Fruit fly (Drosophila melanogaster) whole organism, embryonic: ENCODE results near the gene da.

Experiments
- Atf-2 ChIP-seq: fragments of 200-800 bp; sonication (Bioruptor generic); optimal IDR thresholded peaks from 2 replicates; lab custom pipeline; 2016; ENCODE audit warnings: missing biosample characterization, missing genetic modification characterization
- Atf3 ChIP-seq: fragments of 200-800 bp; sonication (Bioruptor generic); optimal IDR thresholded peaks from 3 replicates; lab custom pipeline; 2016; ENCODE audit warnings: missing biosample characterization, missing genetic modification characterization
- Awh ChIP-seq: fragments of 200-800 bp; sonication (Bioruptor generic); IDR thresholded peaks from 2 replicates; pipeline ENCODE4, ENCODE4 v1.3.6; 2022; ENCODE audit warnings: missing biosample characterization, missing genetic modification characterization
- Bgb ChIP-seq: fragments of 200-800 bp; sonication (Bioruptor generic); IDR thresholded peaks from 2 replicates; pipeline ENCODE4 v1.3.6; 2022; ENCODE audit warnings: missing biosample characterization, missing genetic modification characterization; ENCODE audit not compliant: partially characterized antibody
- Bteb2 ChIP-seq: fragments of 200-800 bp; sonication (Bioruptor generic); optimal IDR thresholded peaks from 2 replicates; lab custom pipeline; 2016; ENCODE audit warnings: missing biosample characterization, missing genetic modification characterization
- CG12659 ChIP-seq: fragments of 200-800 bp; sonication (Bioruptor generic); optimal IDR thresholded peaks from 3 replicates; lab custom pipeline; 2017; ENCODE audit warnings: mild to moderate bottlenecking, missing biosample characterization, missing genetic modification reagents, missing genetic modification characterization
- CG13296 ChIP-seq: fragments of 200-800 bp; sonication (Bioruptor generic); optimal IDR thresholded peaks from 3 replicates; lab custom pipeline; 2018; ENCODE audit warnings: missing biosample characterization, mild to moderate bottlenecking, missing genetic modification characterization
- CG15696 ChIP-seq: fragments of 200-800 bp; sonication (Bioruptor generic); optimal IDR thresholded peaks from 2 replicates; lab custom pipeline; 2019; ENCODE audit warnings: missing biosample characterization, mild to moderate bottlenecking, missing genetic modification characterization, moderate library complexity
- CG1647 ChIP-seq: fragments of 200-800 bp; sonication (Bioruptor generic); optimal IDR thresholded peaks from 3 replicates; lab custom pipeline; 2016; ENCODE audit warnings: missing biosample characterization, missing genetic modification characterization
- CG16813 ChIP-seq: fragments of 200-800 bp; sonication (Bioruptor generic); IDR thresholded peaks from 3 replicates; pipeline ENCODE4 v1.3.6; 2022; ENCODE audit warnings: missing biosample characterization, missing genetic modification characterization; ENCODE audit not compliant: partially characterized antibody
- CG31388 ChIP-seq: fragments of 200-800 bp; sonication (Bioruptor generic); optimal IDR thresholded peaks from 2 replicates; lab custom pipeline; 2016; ENCODE audit warnings: missing biosample characterization, missing genetic modification characterization
- CG3163 ChIP-seq: fragments of 200-800 bp; sonication (Bioruptor generic); optimal IDR thresholded peaks from 3 replicates; lab custom pipeline; 2016; ENCODE audit warnings: missing biosample characterization, missing genetic modification characterization
- CG32767 ChIP-seq: fragments of 200-800 bp; sonication (Bioruptor generic); IDR thresholded peaks from 2 replicates; pipeline ENCODE4 v1.3.6; 2022; ENCODE audit warnings: missing biosample characterization, missing genetic modification characterization
- CG4617 ChIP-seq: fragments of 200-800 bp; sonication (Bioruptor generic); optimal IDR thresholded peaks from 3 replicates; lab custom pipeline; 2016; ENCODE audit warnings: missing biosample characterization, missing genetic modification characterization, borderline replicate concordance
- CG6254 ChIP-seq: fragments of 200-800 bp; sonication (Bioruptor generic); optimal IDR thresholded peaks from 3 replicates; lab custom pipeline; 2017; ENCODE audit warnings: mild to moderate bottlenecking, missing biosample characterization, missing genetic modification reagents, missing genetic modification characterization
- CG6689 ChIP-seq: fragments of 200-800 bp; sonication (Bioruptor generic); IDR thresholded peaks from 2 replicates; pipeline ENCODE4 v1.3.6; 2022; ENCODE audit warnings: missing biosample characterization, missing genetic modification characterization
- CG6813 ChIP-seq: fragments of 200-800 bp; sonication (Bioruptor generic); optimal IDR thresholded peaks from 2 replicates; lab custom pipeline; 2017; ENCODE audit warnings: missing biosample characterization, missing genetic modification characterization, mild to moderate bottlenecking, moderate library complexity, missing genetic modification reagents
- CG8944 ChIP-seq: fragments of 200-800 bp; sonication (Bioruptor generic); optimal IDR thresholded peaks from 3 replicates; lab custom pipeline; 2016; ENCODE audit warnings: missing biosample characterization, missing genetic modification characterization
- CG9727 ChIP-seq: fragments of 200-800 bp; sonication (Bioruptor generic); optimal IDR thresholded peaks from 3 replicates; lab custom pipeline; 2017; ENCODE audit warnings: missing biosample characterization, mild to moderate bottlenecking, missing genetic modification characterization
- CG9876 ChIP-seq: fragments of 200-800 bp; sonication (Bioruptor generic); optimal IDR thresholded peaks from 2 replicates; lab custom pipeline; 2016; ENCODE audit warnings: missing biosample characterization, missing genetic modification characterization
- CkIIα-i1 ChIP-seq: fragments of 200-800 bp; sonication (Bioruptor generic); IDR thresholded peaks from 2 replicates; pipeline ENCODE4 v1.3.6; 2022; ENCODE audit warnings: missing biosample characterization, missing genetic modification characterization
- Dip3 ChIP-seq: fragments of 200-800 bp; sonication (Bioruptor generic); optimal IDR thresholded peaks from 3 replicates; lab custom pipeline; 2016; ENCODE audit warnings: missing biosample characterization, missing genetic modification characterization
- Elba2 ChIP-seq: fragments of 200-800 bp; sonication (Bioruptor generic); optimal IDR thresholded peaks from 3 replicates; lab custom pipeline; 2016; ENCODE audit warnings: missing biosample characterization, missing genetic modification characterization
- Fer1 ChIP-seq: fragments of 200-800 bp; sonication (Bioruptor generic); optimal IDR thresholded peaks from 2 replicates; lab custom pipeline; 2017; ENCODE audit warnings: missing biosample characterization, mild to moderate bottlenecking, missing genetic modification characterization
- H15 ChIP-seq: fragments of 200-800 bp; sonication (Bioruptor generic); IDR thresholded peaks from 3 replicates; pipeline ENCODE4 v1.3.6; 2022; ENCODE audit warnings: missing biosample characterization, missing genetic modification characterization
- Lhr ChIP-seq: fragments of 200-800 bp; sonication (Bioruptor generic); optimal IDR thresholded peaks from 3 replicates; lab custom pipeline; 2017; ENCODE audit warnings: mild to moderate bottlenecking, missing biosample characterization, missing genetic modification reagents, missing genetic modification characterization
- Nf-YC ChIP-seq: fragments of 200-800 bp; optimal IDR thresholded peaks from 3 replicates; lab custom pipeline; 2019; ENCODE audit warnings: missing biosample characterization, mild to moderate bottlenecking, missing genetic modification characterization, moderate library complexity
- Rx ChIP-seq: fragments of 200-800 bp; sonication (Bioruptor generic); IDR thresholded peaks from 2 replicates; pipeline ENCODE4 v1.3.6; 2022; ENCODE audit warnings: missing biosample characterization, missing genetic modification characterization
- Stat92E ChIP-seq, 3 experiments: fragments of >200 bp in 2 of 3; fragments of 200-800 bp in 1 of 3; sonication (Bioruptor generic) in 1 of 3; optimal IDR thresholded peaks; 2 replicates each; lab custom pipeline; 2017 to 2019; ENCODE audit warnings: missing biosample characterization in 3 of 3, missing genetic modification characterization in 3 of 3, mild to moderate bottlenecking in 1 of 3, moderate library complexity in 1 of 3
- YL-1 ChIP-seq: fragments of 200-800 bp; sonication (Bioruptor generic); optimal IDR thresholded peaks from 3 replicates; lab custom pipeline; 2017; ENCODE audit warnings: missing biosample characterization, mild to moderate bottlenecking, missing genetic modification characterization
- ap ChIP-seq: fragments of 200-800 bp; sonication (Bioruptor generic); IDR thresholded peaks from 2 replicates; pipeline ENCODE4 v1.3.6; 2022; ENCODE audit warnings: missing biosample characterization, missing genetic modification characterization
- ase ChIP-seq: fragments of 200-800 bp; sonication (Bioruptor generic); IDR thresholded peaks from 3 replicates; pipeline ENCODE4 v1.3.6; 2022; ENCODE audit warnings: missing biosample characterization, missing genetic modification characterization
- ash1 ChIP-seq: fragments of 200-800 bp; sonication (Bioruptor generic); optimal IDR thresholded peaks from 2 replicates; lab custom pipeline; 2018; ENCODE audit warnings: missing biosample characterization, mild to moderate bottlenecking, missing genetic modification characterization
- dati ChIP-seq: fragments of 200-800 bp; sonication (Bioruptor generic); IDR thresholded peaks from 2 replicates; pipeline ENCODE4 v1.3.6; 2022; ENCODE audit warnings: missing biosample characterization, missing genetic modification characterization
- eve ChIP-seq, 2 experiments: fragments of >200 bp; optimal IDR thresholded peaks; 2 replicates each; lab custom pipeline; 2017; ENCODE audit warnings: missing biosample characterization in 2 of 2, missing genetic modification characterization in 2 of 2
- fd102C ChIP-seq: fragments of 200-800 bp; sonication (Bioruptor generic); optimal IDR thresholded peaks from 2 replicates; lab custom pipeline; 2018; ENCODE audit warnings: missing biosample characterization, mild to moderate bottlenecking, missing genetic modification characterization, moderate library complexity
- kay ChIP-seq: fragments of 200-800 bp; sonication (Bioruptor generic); optimal IDR thresholded peaks from 2 replicates; lab custom pipeline; 2016; ENCODE audit warnings: missing biosample characterization, missing genetic modification characterization
- ken ChIP-seq: fragments of 200-800 bp; sonication (Bioruptor generic); IDR thresholded peaks from 3 replicates; pipeline ENCODE4 v1.3.6; 2022; ENCODE audit warnings: missing biosample characterization, missing genetic modification characterization
- lbe ChIP-seq: fragments of 200-800 bp; sonication (Bioruptor generic); optimal IDR thresholded peaks from 2 replicates; lab custom pipeline; 2016; ENCODE audit warnings: missing biosample characterization, mild to moderate bottlenecking, missing genetic modification characterization
- lola ChIP-seq, 3 experiments: fragments of >200 bp in 2 of 3; fragments of 200-800 bp in 1 of 3; sonication (Bioruptor generic) in 1 of 3; optimal IDR thresholded peaks; 2 replicates each; lab custom pipeline; 2017 to 2019; ENCODE audit warnings: missing biosample characterization in 3 of 3, missing genetic modification characterization in 3 of 3, mild to moderate bottlenecking in 1 of 3, moderate library complexity in 1 of 3
- nmo ChIP-seq: fragments of 200-800 bp; sonication (Bioruptor generic); optimal IDR thresholded peaks from 2 replicates; lab custom pipeline; 2018; ENCODE audit warnings: missing biosample characterization, mild to moderate bottlenecking, missing genetic modification characterization, moderate library complexity
- odd ChIP-seq: fragments of 200-800 bp; sonication (Bioruptor generic); optimal IDR thresholded peaks from 2 replicates; lab custom pipeline; 2017; ENCODE audit warnings: missing biosample characterization, mild to moderate bottlenecking, missing genetic modification characterization
- onecut ChIP-seq: fragments of 200-800 bp; sonication (Bioruptor generic); IDR thresholded peaks from 2 replicates; pipeline ENCODE4 v1.3.6; 2022; ENCODE audit warnings: missing biosample characterization, missing genetic modification characterization
- pb ChIP-seq: fragments of 200-800 bp; sonication (Bioruptor generic); optimal IDR thresholded peaks from 3 replicates; lab custom pipeline; 2016; ENCODE audit warnings: missing biosample characterization, missing genetic modification characterization
- rib ChIP-seq: fragments of 200-800 bp; sonication (Bioruptor generic); IDR thresholded peaks from 2 replicates; pipeline ENCODE4 v1.3.6; 2022; ENCODE audit warnings: missing biosample characterization, missing genetic modification characterization
- scrt ChIP-seq: fragments of 200-800 bp; sonication (Bioruptor generic); optimal IDR thresholded peaks from 2 replicates; lab custom pipeline; 2018; ENCODE audit warnings: missing biosample characterization, mild to moderate bottlenecking, missing genetic modification characterization, moderate library complexity
- tgo ChIP-seq: fragments of 200-800 bp; sonication (Bioruptor generic); IDR thresholded peaks from 3 replicates; pipeline ENCODE4 v1.3.6; 2022; ENCODE audit warnings: missing biosample characterization, missing genetic modification characterization
- tna ChIP-seq: fragments of 200-800 bp; sonication (Bioruptor generic); IDR thresholded peaks from 2 replicates; pipeline ENCODE4 v1.3.6; 2022; ENCODE audit warnings: missing biosample characterization, missing genetic modification characterization; ENCODE audit not compliant: partially characterized antibody
- unc-4 ChIP-seq: fragments of 200-800 bp; sonication (Bioruptor generic); IDR thresholded peaks from 2 replicates; pipeline ENCODE4 v1.3.6; 2022; ENCODE audit warnings: missing biosample characterization, missing genetic modification characterization; ENCODE audit not compliant: partially characterized antibody
- wor ChIP-seq: fragments of 200-800 bp; sonication (Bioruptor generic); IDR thresholded peaks from 2 replicates; pipeline ENCODE4 v1.3.6; 2022; ENCODE audit warnings: missing biosample characterization, missing genetic modification characterization

The da gene

DNA sequence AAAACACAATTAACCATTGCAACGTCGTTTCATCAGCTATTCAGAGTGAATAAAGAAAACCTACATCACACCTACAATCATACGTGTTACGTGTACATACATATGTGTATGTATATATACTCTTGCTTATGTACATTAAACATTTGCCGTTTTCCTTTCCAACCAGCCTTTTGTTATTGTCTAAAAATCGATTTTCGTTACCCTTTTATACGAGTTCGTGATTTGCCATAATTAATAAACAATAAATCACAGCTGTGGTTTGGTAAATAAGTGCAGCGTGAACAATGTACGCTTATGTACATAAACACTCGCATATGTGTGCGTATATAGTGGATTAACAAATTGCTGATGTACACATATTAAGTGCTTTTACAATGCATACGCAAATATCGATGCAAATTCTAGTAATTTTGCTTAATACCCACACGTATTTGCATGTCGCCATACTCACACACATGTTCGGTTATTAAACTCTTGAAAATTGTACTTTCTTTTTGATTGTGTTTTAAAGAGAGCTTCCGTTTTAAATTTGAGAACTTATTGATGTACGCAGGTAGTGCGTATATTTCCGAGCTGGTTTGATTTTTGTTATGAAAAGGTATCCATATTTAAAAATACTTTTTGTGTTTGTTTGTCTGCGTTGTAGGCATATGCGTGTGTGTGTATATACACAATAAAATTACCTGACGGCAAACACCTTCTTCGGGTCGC lies 9.1 kb downstream of the da start (continued):
- TF ChIP-seq CG6813 = no peak
- TF ChIP-seq CkIIα-i1 (GFP tag; lab: Robert Waterston, UW) = no peak
- no peak for TF ChIP-seq ken (GFP tag; lab: Robert Waterston, UW)
- TF ChIP-seq scrt = no peak
- no peak for TF ChIP-seq CG9727 (GFP tag; lab: Kevin White, UChicago)
- no peak for TF ChIP-seq CG16813
- no peak for TF ChIP-seq CG9876
- TF ChIP-seq lbe (GFP tag; lab: Kevin White, UChicago) = no peak
- TF ChIP-seq CG12659 (GFP tag; lab: Kevin White, UChicago) = no peak
- TF ChIP-seq Rx (GFP tag; lab: Robert Waterston, UW) = no peak
- no peak for TF ChIP-seq Dip3
- no peak for TF ChIP-seq Nf-YC (tag; lab: Kevin White, UChicago)
- no peak for TF ChIP-seq H15 (GFP tag; lab: Robert Waterston, UW)
- 0 out of 2 replicates have a peak, but pooled peaks have one; percentile 6 for TF ChIP-seq unc-4 (GFP tag; lab: Robert Waterston, UW)
- TF ChIP-seq rib (GFP tag; lab: Robert Waterston, UW) = no peak
- TF ChIP-seq ash1 (GFP tag; lab: Kevin White, UChicago) = no peak
- TF ChIP-seq CG3163 (GFP tag; lab: Kevin White, UChicago) = no peak
- no peak for TF ChIP-seq Lhr
- peak; percentile 60 for TF ChIP-seq CG13296 (GFP tag; lab: Kevin White, UChicago)
- TF ChIP-seq Atf-2 (GFP tag; lab: Kevin White, UChicago) = no peak
- TF ChIP-seq tna (GFP tag; lab: Robert Waterston, UW) = 0 out of 2 replicates have a peak, but pooled peaks have one; percentile 17
- no peak for TF ChIP-seq CG15696 (tag; lab: Kevin White, UChicago)
- peak; percentile 56 for TF ChIP-seq odd
- no peak for TF ChIP-seq CG6689 (GFP tag; lab: Robert Waterston, UW)
- TF ChIP-seq Bgb (GFP tag; lab: Robert Waterston, UW) = no peak
- no peak for TF ChIP-seq CG6254 (GFP tag; lab: Kevin White, UChicago)
- peak in 1 of 2 experiments; percentile 91 for TF ChIP-seq eve (GFP tag; optimal IDR thresholded peaks at IDR 0.05; lab: Kevin White, UChicago)
- no peak for TF ChIP-seq Bteb2
- no peak for TF ChIP-seq pb
- peak; percentile 19; the same call in 1 of the 2 replicates for TF ChIP-seq CG32767 (GFP tag; lab: Robert Waterston, UW)
- no peak for TF ChIP-seq nmo
- TF ChIP-seq CG4617 = peak; percentile 17
- no peak for TF ChIP-seq fd102C
- TF ChIP-seq Atf3 = no peak
- TF ChIP-seq onecut (GFP tag; lab: Robert Waterston, UW) = no peak
- no peak for TF ChIP-seq dati (GFP tag; lab: Robert Waterston, UW)
- no peak for TF ChIP-seq ase (GFP tag; lab: Robert Waterston, UW)
- peak in 1 of 3 experiments; percentile 2 for TF ChIP-seq lola (GFP tag; optimal IDR thresholded peaks at IDR 0.05; lab: Kevin White, UChicago)
- TF ChIP-seq kay (GFP tag; lab: Kevin White, UChicago) = no peak
- no peak for TF ChIP-seq CG31388 (GFP tag; lab: Kevin White, UChicago)
- no peak for TF ChIP-seq Elba2
- no peak for TF ChIP-seq tgo
- TF ChIP-seq Fer1 (GFP tag; lab: Kevin White, UChicago) = peak; percentile 49
- TF ChIP-seq Stat92E (GFP tag; optimal IDR thresholded peaks at IDR 0.05; lab: Kevin White, UChicago) = no peak
- peak; percentile 17 for TF ChIP-seq YL-1 (GFP tag; lab: Kevin White, UChicago)
- no peak for TF ChIP-seq ap (GFP tag; lab: Robert Waterston, UW)
- TF ChIP-seq Awh (GFP tag; lab: Robert Waterston, UW) = no peak
- no peak for TF ChIP-seq wor (GFP tag; lab: Robert Waterston, UW)
- TF ChIP-seq CG8944 = no peak
- TF ChIP-seq CG1647 (GFP tag; lab: Kevin White, UChicago) = no peak
